Fruit fly (Drosophila melanogaster) whole organism, wandering third instar larva: ENCODE measurements around the gene CG8142.

Experiments used
- Myc ChIP-seq: fragments of >200 bp; optimal IDR thresholded peaks from 2 replicates; lab custom pipeline; 2017
- pan ChIP-seq: fragments of >200 bp; optimal IDR thresholded peaks from 2 replicates; lab custom pipeline; 2017
- psq ChIP-seq: fragments of 200-800 bp; sonication (Bioruptor generic); optimal IDR thresholded peaks from 3 replicates; lab custom pipeline; 2017; ENCODE audit warnings: missing biosample characterization, mild to moderate bottlenecking, missing genetic modification characterization, moderate library complexity
- rgr ChIP-seq: fragments of 200-800 bp; sonication (Bioruptor generic); optimal IDR thresholded peaks from 3 replicates; lab custom pipeline; 2016; ENCODE audit warnings: missing biosample characterization, mild to moderate bottlenecking, missing genetic modification characterization
- usp ChIP-seq: fragments of >200 bp; optimal IDR thresholded peaks from 2 replicates; lab custom pipeline; 2017; ENCODE audit warnings: missing biosample characterization, missing genetic modification characterization
- woc ChIP-seq: sonication (Bioruptor generic); optimal IDR thresholded peaks from 2 replicates; lab custom pipeline; 2016; ENCODE audit warnings: missing biosample characterization, mild to moderate bottlenecking, missing genetic modification characterization

- TF ChIP-seq Myc (lab: Kevin White, UChicago) (no peak), usp (GFP tag; lab: Kevin White, UChicago) (no peak), psq (GFP tag; lab: Kevin White, UChicago) (no peak), woc (no peak), pan (lab: Kevin White, UChicago) (no peak), rgr (GFP tag; lab: Kevin White, UChicago) (no peak)
Observed at dm6 chrX:17872310-17872709, 27.8 kb upstream of the CG8142 start.
